Fruit fly (Drosophila melanogaster): ENCODE results near the gene Gr77a.

Gr77a gene

dm6 chr3L:20696494-20696893 lies 42.7 kb downstream of the Gr77a start:
- TF ChIP-seq wek (GFP tag; optimal IDR thresholded peaks at IDR 0.05), result no peak
- TF ChIP-seq CG15269 (tag; optimal IDR thresholded peaks at IDR 0.05), result no peak
- TF ChIP-seq gfzf (GFP tag; optimal IDR thresholded peaks at IDR 0.05), result no peak
- TF ChIP-seq kah (GFP tag; optimal IDR thresholded peaks at IDR 0.05), result no peak
- TF ChIP-seq org-1 (GFP tag; optimal IDR thresholded peaks at IDR 0.05), result no peak
- no peak for TF ChIP-seq PHDP (tag; optimal IDR thresholded peaks at IDR 0.05)
- TF ChIP-seq Oaz (GFP tag; IDR thresholded peaks at IDR 0.05), result no peak
- TF ChIP-seq Hsf (GFP tag; optimal IDR thresholded peaks at IDR 0.05), result no peak
- TF ChIP-seq H2.0 (GFP tag; IDR thresholded peaks at IDR 0.05), result no peak
- no peak for TF ChIP-seq ssp (GFP tag; IDR thresholded peaks at IDR 0.05)
- TF ChIP-seq cad (GFP tag; optimal IDR thresholded peaks at IDR 0.05), result peak; percentile 42
- no peak for TF ChIP-seq Dp (GFP tag; optimal IDR thresholded peaks at IDR 0.05)
- TF ChIP-seq tll (GFP tag; optimal IDR thresholded peaks at IDR 0.05), result peak in 1 of 2 experiments; percentile 98
- TF ChIP-seq sens (GFP tag), result peak; percentile 22
- no peak for TF ChIP-seq grn (GFP tag; optimal IDR thresholded peaks at IDR 0.05)
- no peak for TF ChIP-seq stc (GFP tag; IDR thresholded peaks at IDR 0.05)
- TF ChIP-seq CG7271 (tag; optimal IDR thresholded peaks at IDR 0.05), result peak; percentile 46
- TF ChIP-seq CG10321 (GFP tag; IDR thresholded peaks at IDR 0.05), result no peak
- no peak for TF ChIP-seq Doc2 (GFP tag; IDR thresholded peaks at IDR 0.05)
- no peak for TF ChIP-seq CG3281 (GFP tag; optimal IDR thresholded peaks at IDR 0.05)
- no peak for TF ChIP-seq tx (GFP tag; optimal IDR thresholded peaks at IDR 0.05)
- no peak for TF ChIP-seq p53 (GFP tag; optimal IDR thresholded peaks at IDR 0.05)
- TF ChIP-seq CG8944 (GFP tag; optimal IDR thresholded peaks at IDR 0.05), result no peak
- TF ChIP-seq Kr (GFP tag; optimal IDR thresholded peaks at IDR 0.05), result peak; percentile 94
- no peak for TF ChIP-seq slp2 (GFP tag; optimal IDR thresholded peaks at IDR 0.05)
- no peak for TF ChIP-seq E2f1 (GFP tag; IDR thresholded peaks at IDR 0.05)

DNA sequence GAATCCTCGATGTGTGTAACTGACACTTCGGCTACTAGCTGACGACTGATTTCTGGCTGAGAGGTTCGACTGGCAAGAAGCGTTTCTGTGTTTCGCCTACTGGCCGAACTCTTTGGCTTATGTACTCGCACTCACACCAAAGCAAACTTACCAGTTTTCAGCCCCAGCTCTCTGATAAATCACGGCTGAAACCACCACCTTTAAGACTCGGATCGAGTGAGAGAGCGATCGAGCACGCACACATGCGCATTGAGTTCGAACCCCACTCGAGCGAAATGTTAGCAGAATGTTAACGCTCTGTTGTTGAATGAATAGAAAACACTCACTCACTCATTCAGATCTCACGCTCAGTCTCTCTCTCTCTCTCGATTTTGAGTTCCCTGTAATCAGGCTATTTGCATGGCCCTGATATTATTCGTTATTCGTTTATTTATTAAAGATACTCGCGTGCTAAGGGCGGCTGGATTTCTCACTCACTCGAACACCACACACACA lies 43.9 kb downstream of the Gr77a start, which contains the start of gene kni:
kni (minus strand) TSS at position 51 of the 495 bp plus-strand sequence.
- TF ChIP-seq hbn (GFP tag; IDR thresholded peaks at IDR 0.05; ENCODE audit: partially characterized antibody), result 0 out of 2 replicates have a peak, but pooled peaks have one; percentile 18
- peak; percentile 11 for TF ChIP-seq CG5180 (GFP tag; optimal IDR thresholded peaks at IDR 0.05)
- TF ChIP-seq Deaf1 (tag; optimal IDR thresholded peaks at IDR 0.05), result peak; percentile 81
- peak; percentile 72 for TF ChIP-seq sens (GFP tag)
- no peak for TF ChIP-seq HmgD (GFP tag; optimal IDR thresholded peaks at IDR 0.05)
- no peak for TF ChIP-seq corto (GFP tag; optimal IDR thresholded peaks at IDR 0.05)
- TF ChIP-seq CG9932 (GFP tag; IDR thresholded peaks at IDR 0.05), result no peak
- peak; percentile 77 to 84 for TF ChIP-seq Trl (optimal IDR thresholded peaks at IDR 0.05)
- no peak for TF ChIP-seq Trl (GFP tag; optimal IDR thresholded peaks at IDR 0.05)
- peak; percentile 71; the same call in 1 of the 4 replicates for TF ChIP-seq chinmo (GFP tag; IDR thresholded peaks at IDR 0.05; ENCODE audit: partially characterized antibody)
- peak; percentile 53; the same call in 1 of the 2 replicates for TF ChIP-seq bbx (GFP tag; IDR thresholded peaks at IDR 0.05; ENCODE audit: partially characterized antibody)
- 0 out of 3 replicates have a peak, but pooled peaks have one; percentile 34 for TF ChIP-seq HLH4C (GFP tag; IDR thresholded peaks at IDR 0.05; ENCODE audit: partially characterized antibody)
- 0 out of 2 replicates have a peak, but pooled peaks have one; percentile 14 for TF ChIP-seq CG13287 (GFP tag; IDR thresholded peaks at IDR 0.05; ENCODE audit: partially characterized antibody)
- TF ChIP-seq pros (GFP tag; optimal IDR thresholded peaks at IDR 0.05), result peak; percentile 54
- peak; percentile 93 for TF ChIP-seq kni (GFP tag; optimal IDR thresholded peaks at IDR 0.05)
- TF ChIP-seq CTCF (GFP tag; optimal IDR thresholded peaks at IDR 0.05), result no peak
- peak; percentile 83 for TF ChIP-seq Jarid2 (GFP tag; optimal IDR thresholded peaks at IDR 0.05)
- no peak for TF ChIP-seq Dfd (GFP tag; optimal IDR thresholded peaks at IDR 0.05)
- no peak for TF ChIP-seq CG5953 (GFP tag; IDR thresholded peaks at IDR 0.05)
- TF ChIP-seq z (GFP tag; IDR thresholded peaks at IDR 0.05), result peak; percentile 99
- peak; percentile 16 for TF ChIP-seq abd-A (tag; optimal IDR thresholded peaks at IDR 0.05)
- no peak for TF ChIP-seq gfzf (GFP tag; optimal IDR thresholded peaks at IDR 0.05)
- no peak for TF ChIP-seq CG31365 (tag; optimal IDR thresholded peaks at IDR 0.05)
- TF ChIP-seq rib (GFP tag; IDR thresholded peaks at IDR 0.05), result 0 out of 2 replicates have a peak, but pooled peaks have one; percentile 32
- TF ChIP-seq CG7963 (GFP tag; IDR thresholded peaks at IDR 0.05; ENCODE audit: partially characterized antibody), result no peak
- TF ChIP-seq Nf-YC (tag; optimal IDR thresholded peaks at IDR 0.05), result peak; percentile 90
- TF ChIP-seq esg (GFP tag; conservative IDR thresholded peaks at IDR 0.05), result no peak
- TF ChIP-seq CG11247 (GFP tag; IDR thresholded peaks at IDR 0.05), result no peak
